Fruit fly (Drosophila melanogaster) whole organism, embryonic: Measurements from ENCODE around the gene CG42259.

Source experiments
- Ada2b ChIP-seq: fragments of 200-800 bp; sonication (Bioruptor generic); IDR thresholded peaks from 2 replicates; pipeline ENCODE4 v1.3.6; 2022; ENCODE audit warnings: missing biosample characterization, missing genetic modification characterization
- CG10979 ChIP-seq: fragments of 200-800 bp; sonication (Bioruptor generic); optimal IDR thresholded peaks from 2 replicates; lab custom pipeline; 2018; ENCODE audit warnings: missing biosample characterization, mild to moderate bottlenecking, missing genetic modification characterization, moderate library complexity
- CG11456 ChIP-seq: fragments of 200-800 bp; sonication (Bioruptor generic); IDR thresholded peaks from 3 replicates; pipeline ENCODE4 v1.3.6; 2022; ENCODE audit warnings: missing biosample characterization, missing genetic modification characterization
- CG12744 ChIP-seq: fragments of 200-800 bp; sonication (Bioruptor generic); optimal IDR thresholded peaks from 2 replicates; lab custom pipeline; 2016; ENCODE audit warnings: missing biosample characterization, missing genetic modification characterization
- CG12769 ChIP-seq: fragments of 200-800 bp; sonication (Bioruptor generic); optimal IDR thresholded peaks from 2 replicates; lab custom pipeline; 2019; ENCODE audit warnings: missing biosample characterization, mild to moderate bottlenecking, missing genetic modification characterization, moderate library complexity
- CG1792 ChIP-seq: fragments of 200-800 bp; sonication (Bioruptor generic); optimal IDR thresholded peaks from 2 replicates; lab custom pipeline; 2016; ENCODE audit warnings: missing biosample characterization, missing genetic modification characterization
- CG2120 ChIP-seq: fragments of 200-800 bp; sonication (Bioruptor generic); optimal IDR thresholded peaks from 3 replicates; lab custom pipeline; 2016; ENCODE audit warnings: missing biosample characterization, missing genetic modification characterization
- CG32772 ChIP-seq: fragments of 200-800 bp; sonication (Bioruptor generic); IDR thresholded peaks from 2 replicates; pipeline ENCODE4 v1.3.6; 2022; ENCODE audit warnings: missing biosample characterization, missing genetic modification characterization
- CG4360 ChIP-seq: fragments of 200-800 bp; sonication (Bioruptor generic); IDR thresholded peaks from 2 replicates; pipeline ENCODE4 v1.3.6; 2022; ENCODE audit warnings: missing biosample characterization, missing genetic modification characterization
- CG6175 ChIP-seq: fragments of 200-800 bp; sonication (Bioruptor generic); IDR thresholded peaks from 3 replicates; pipeline ENCODE4 v1.3.6; 2022; ENCODE audit warnings: missing biosample characterization, missing genetic modification characterization
- CG6854 ChIP-seq: fragments of 200-800 bp; sonication (Bioruptor generic); optimal IDR thresholded peaks from 3 replicates; lab custom pipeline; 2017; ENCODE audit warnings: missing biosample characterization, mild to moderate bottlenecking, missing genetic modification characterization
- CG7786 ChIP-seq: fragments of 200-800 bp; sonication (Bioruptor generic); optimal IDR thresholded peaks from 2 replicates; lab custom pipeline; 2016; ENCODE audit warnings: missing biosample characterization, missing genetic modification characterization
- CG7839 ChIP-seq: fragments of 200-800 bp; sonication (Bioruptor generic); optimal IDR thresholded peaks from 3 replicates; lab custom pipeline; 2018; ENCODE audit warnings: missing biosample characterization, mild to moderate bottlenecking, missing genetic modification characterization, moderate library complexity
- CHES-1-like ChIP-seq: fragments of 200-800 bp; sonication (Bioruptor generic); optimal IDR thresholded peaks from 2 replicates; lab custom pipeline; 2016; ENCODE audit warnings: missing biosample characterization, missing genetic modification characterization
- D19A ChIP-seq: fragments of 200-800 bp; optimal IDR thresholded peaks from 3 replicates; lab custom pipeline; 2019; ENCODE audit warnings: missing biosample characterization, mild to moderate bottlenecking, missing genetic modification characterization, moderate library complexity
- Dll ChIP-seq: fragments of 200-800 bp; sonication (Bioruptor generic); IDR thresholded peaks from 4 replicates; pipeline ENCODE4 v1.3.6; 2022; ENCODE audit warnings: missing biosample characterization, missing genetic modification characterization; ENCODE audit not compliant: partially characterized antibody
- Hmr ChIP-seq: fragments of 200-800 bp; sonication (Bioruptor generic); optimal IDR thresholded peaks from 3 replicates; lab custom pipeline; 2017; ENCODE audit warnings: mild to moderate bottlenecking, missing biosample characterization, missing genetic modification reagents, missing genetic modification characterization
- Jarid2 ChIP-seq: fragments of 200-800 bp; sonication (Bioruptor generic); optimal IDR thresholded peaks from 3 replicates; lab custom pipeline; 2017; ENCODE audit warnings: mild to moderate bottlenecking, missing biosample characterization, missing genetic modification reagents, missing genetic modification characterization
- MESR4 ChIP-seq: fragments of 200-800 bp; sonication (Bioruptor generic); optimal IDR thresholded peaks from 2 replicates; lab custom pipeline; 2018; ENCODE audit warnings: missing biosample characterization, mild to moderate bottlenecking, missing genetic modification characterization, moderate library complexity
- Mad ChIP-seq: fragments of 200-800 bp; sonication (Bioruptor generic); optimal IDR thresholded peaks from 2 replicates; lab custom pipeline; 2016; ENCODE audit warnings: missing biosample characterization, missing genetic modification characterization
- Med ChIP-seq: fragments of 200-800 bp; sonication (Bioruptor generic); peaks from one replicate; lab custom pipeline; 2016; ENCODE audit warnings: missing biosample characterization, missing genetic modification characterization, mild to moderate bottlenecking, inconsistent platforms, moderate library complexity
- Nf-YA ChIP-seq: fragments of 200-800 bp; sonication (Bioruptor generic); IDR thresholded peaks from 2 replicates; pipeline ENCODE4 v1.3.6; 2022; ENCODE audit warnings: missing biosample characterization, missing genetic modification characterization
- Ptx1 ChIP-seq: fragments of 200-800 bp; sonication (Bioruptor generic); IDR thresholded peaks from 2 replicates; pipeline ENCODE4 v1.3.6; 2022; ENCODE audit warnings: missing biosample characterization, missing genetic modification characterization
- Stat92E ChIP-seq, 3 experiments: fragments of >200 bp in 2 of 3; fragments of 200-800 bp in 1 of 3; sonication (Bioruptor generic) in 1 of 3; optimal IDR thresholded peaks; 2 replicates each; lab custom pipeline; 2017 to 2019; ENCODE audit warnings: missing biosample characterization in 3 of 3, missing genetic modification characterization in 3 of 3, mild to moderate bottlenecking in 1 of 3, moderate library complexity in 1 of 3
- Vsx1 ChIP-seq: fragments of 200-800 bp; sonication (Bioruptor generic); optimal IDR thresholded peaks from 2 replicates; lab custom pipeline; 2017; ENCODE audit warnings: missing biosample characterization, mild to moderate bottlenecking, missing genetic modification characterization, missing genetic modification reagents
- YL-1 ChIP-seq: fragments of 200-800 bp; sonication (Bioruptor generic); optimal IDR thresholded peaks from 3 replicates; lab custom pipeline; 2017; ENCODE audit warnings: missing biosample characterization, mild to moderate bottlenecking, missing genetic modification characterization
- bab2 ChIP-seq: fragments of 200-800 bp; sonication (Bioruptor generic); optimal IDR thresholded peaks from 2 replicates; lab custom pipeline; 2016; ENCODE audit warnings: missing biosample characterization, missing genetic modification characterization
- br ChIP-seq: fragments of >200 bp; optimal IDR thresholded peaks from 2 replicates; lab custom pipeline; 2017
- chm ChIP-seq: fragments of 200-800 bp; sonication (Bioruptor generic); IDR thresholded peaks from 2 replicates; pipeline ENCODE4 v1.3.6; 2022; ENCODE audit warnings: missing biosample characterization, missing genetic modification characterization
- dmrt99B ChIP-seq: fragments of 200-800 bp; sonication (Bioruptor generic); optimal IDR thresholded peaks from 2 replicates; lab custom pipeline; 2018; ENCODE audit warnings: missing biosample characterization, mild to moderate bottlenecking, missing genetic modification characterization, moderate library complexity
- gce ChIP-seq: fragments of 200-800 bp; sonication (Bioruptor generic); IDR thresholded peaks from 3 replicates; pipeline ENCODE4 v1.3.6; 2022; ENCODE audit warnings: missing biosample characterization, missing genetic modification characterization
- gfzf ChIP-seq: fragments of 200-800 bp; sonication (Bioruptor generic); optimal IDR thresholded peaks from 2 replicates; lab custom pipeline; 2016; ENCODE audit warnings: missing biosample characterization, mild to moderate bottlenecking, missing genetic modification characterization, moderate library complexity
- grn ChIP-seq: fragments of 200-800 bp; sonication (Bioruptor generic); optimal IDR thresholded peaks from 3 replicates; lab custom pipeline; 2017; ENCODE audit warnings: missing biosample characterization, missing genetic modification characterization
- hb ChIP-seq: fragments of 200-800 bp; sonication (Bioruptor generic); IDR thresholded peaks from 3 replicates; pipeline ENCODE4 v1.3.6; 2022; ENCODE audit warnings: missing biosample characterization, missing genetic modification characterization; ENCODE audit not compliant: partially characterized antibody
- hkb ChIP-seq, 2 experiments: fragments of 200-800 bp in 1 of 2; fragments of >200 bp in 1 of 2; sonication (Bioruptor generic) in 1 of 2; IDR thresholded peaks in 1 of 2; optimal IDR thresholded peaks in 1 of 2; 2 replicates each; pipeline versions ENCODE4 v1.3.6 to Lab custom; 2017 to 2022; ENCODE audit warnings: missing biosample characterization in 1 of 2, missing genetic modification characterization in 1 of 2
- lab ChIP-seq: fragments of 200-800 bp; sonication (Bioruptor generic); optimal IDR thresholded peaks from 3 replicates; lab custom pipeline; 2017; ENCODE audit warnings: missing biosample characterization, missing genetic modification characterization, mild to moderate bottlenecking, moderate library complexity, missing genetic modification reagents
- mirr ChIP-seq: fragments of 200-800 bp; sonication (Bioruptor generic); optimal IDR thresholded peaks from 3 replicates; lab custom pipeline; 2018; ENCODE audit warnings: missing biosample characterization, mild to moderate bottlenecking, missing genetic modification characterization
- nmo ChIP-seq: fragments of 200-800 bp; sonication (Bioruptor generic); optimal IDR thresholded peaks from 2 replicates; lab custom pipeline; 2018; ENCODE audit warnings: missing biosample characterization, mild to moderate bottlenecking, missing genetic modification characterization, moderate library complexity
- otp ChIP-seq: fragments of 200-800 bp; sonication (Bioruptor generic); IDR thresholded peaks from 3 replicates; pipeline ENCODE4, ENCODE4 v1.3.6; 2022; ENCODE audit warnings: missing biosample characterization, missing genetic modification characterization
- peb ChIP-seq: fragments of 200-800 bp; sonication (Bioruptor generic); IDR thresholded peaks from 2 replicates; pipeline ENCODE4 v1.3.6; 2022; ENCODE audit warnings: missing biosample characterization, missing genetic modification characterization
- seq ChIP-seq: fragments of 200-800 bp; sonication (Bioruptor generic); IDR thresholded peaks from 2 replicates; pipeline ENCODE4 v1.3.6; 2022; ENCODE audit warnings: missing biosample characterization, missing genetic modification characterization
- sug ChIP-seq: fragments of 200-800 bp; optimal IDR thresholded peaks from 2 replicates; lab custom pipeline; 2019; ENCODE audit warnings: missing biosample characterization, mild to moderate bottlenecking, missing genetic modification characterization, moderate library complexity

Gene CG42259

dm6 chrX:1083123-1083522, 37.1 kb downstream of the CG42259 start (continued):
- TF ChIP-seq YL-1 (no peak), CG7786 (GFP tag; lab: Kevin White, UChicago) (peak; percentile 3), CG1792 (GFP tag; lab: Kevin White, UChicago) (no peak), Stat92E (GFP tag; optimal IDR thresholded peaks at IDR 0.05; lab: Kevin White, UChicago) (no peak), gce (GFP tag; lab: Robert Waterston, UW) (no peak), MESR4 (no peak), Ada2b (GFP tag; lab: Robert Waterston, UW) (peak; percentile 32; the same call in 1 of the 2 replicates), D19A (tag; lab: Kevin White, UChicago) (no peak), br (lab: Kevin White, UChicago) (no peak), bab2 (GFP tag; lab: Kevin White, UChicago) (peak; percentile 25), nmo (GFP tag; lab: Kevin White, UChicago) (peak; percentile 2), Hmr (GFP tag; lab: Kevin White, UChicago) (peak; percentile 21), CG6854 (no peak), CHES-1-like (no peak), CG10979 (peak; percentile 29), Dll (GFP tag; lab: Robert Waterston, UW) (no peak), gfzf (GFP tag; lab: Kevin White, UChicago) (no peak), Vsx1 (GFP tag; lab: Kevin White, UChicago) (no peak), hb (GFP tag; lab: Robert Waterston, UW) (no peak), mirr (no peak), CG32772 (GFP tag; lab: Robert Waterston, UW) (0 out of 2 replicates have a peak, but pooled peaks have one; percentile 38), lab (peak; percentile 50), peb (GFP tag; lab: Robert Waterston, UW) (no peak), sug (tag; lab: Kevin White, UChicago) (no peak), CG6175 (GFP tag; lab: Robert Waterston, UW) (no peak), chm (GFP tag; lab: Robert Waterston, UW) (peak; percentile 43; the same call in 1 of the 2 replicates), CG2120 (GFP tag; lab: Kevin White, UChicago) (peak; percentile 38), Med (peak; percentile 83), Mad (GFP tag; lab: Kevin White, UChicago) (no peak), seq (GFP tag; lab: Robert Waterston, UW) (no peak), CG12769 (tag; lab: Kevin White, UChicago) (peak; percentile 33), CG7839 (tag; lab: Kevin White, UChicago) (peak; percentile 20), Nf-YA (GFP tag; lab: Robert Waterston, UW) (no peak), CG12744 (GFP tag; lab: Kevin White, UChicago) (no peak), CG4360 (GFP tag; lab: Robert Waterston, UW) (no peak), grn (GFP tag; lab: Kevin White, UChicago) (no peak), otp (GFP tag; lab: Robert Waterston, UW) (peak; percentile 42; the same call in 1 of the 3 replicates), dmrt99B (peak; percentile 42), Ptx1 (GFP tag; lab: Robert Waterston, UW) (peak; percentile 33; the same call in 1 of the 2 replicates), CG11456 (GFP tag; lab: Robert Waterston, UW) (no peak), hkb (optimal IDR thresholded peaks at IDR 0.05; lab: Kevin White, UChicago) (no peak), hkb (GFP tag; IDR thresholded peaks at IDR 0.05; lab: Robert Waterston, UW) (peak; percentile 58), Jarid2 (GFP tag; lab: Kevin White, UChicago) (no peak)
